Fruit fly (Drosophila melanogaster) whole organism, prepupa: ENCODE measurements around the gene CG14275.

Experiments used
- Blimp-1 ChIP-seq: fragments of 200-800 bp; sonication (Bioruptor generic); optimal IDR thresholded peaks from 3 replicates; lab custom pipeline; 2017; ENCODE audit warnings: missing biosample characterization, missing genetic modification characterization, mild to moderate bottlenecking, moderate library complexity, missing genetic modification reagents
- CG11294 ChIP-seq: fragments of 200-800 bp; sonication (Bioruptor generic); IDR thresholded peaks from 2 replicates; pipeline ENCODE4 v1.3.6; 2022; ENCODE audit warnings: missing biosample characterization, missing genetic modification characterization
- CG11762 ChIP-seq: fragments of 200-800 bp; sonication (Bioruptor generic); optimal IDR thresholded peaks from 3 replicates; lab custom pipeline; 2016; ENCODE audit warnings: missing biosample characterization, missing genetic modification characterization; ENCODE audit not compliant: insufficient read depth
- CG11902 ChIP-seq: fragments of 200-800 bp; sonication (Bioruptor generic); optimal IDR thresholded peaks from 3 replicates; lab custom pipeline; 2016; ENCODE audit warnings: missing biosample characterization, missing genetic modification characterization
- CG15336 ChIP-seq: fragments of 200-800 bp; sonication (Bioruptor generic); IDR thresholded peaks from 2 replicates; pipeline ENCODE4 v1.3.6; 2022; ENCODE audit warnings: missing biosample characterization, missing genetic modification characterization
- CG1621 ChIP-seq: fragments of 200-800 bp; sonication (Bioruptor generic); optimal IDR thresholded peaks from 3 replicates; lab custom pipeline; 2018; ENCODE audit warnings: missing biosample characterization, mild to moderate bottlenecking, missing genetic modification characterization
- CG3032 ChIP-seq: fragments of 200-800 bp; optimal IDR thresholded peaks from 2 replicates; lab custom pipeline; 2019; ENCODE audit warnings: missing biosample characterization, mild to moderate bottlenecking, missing genetic modification characterization, moderate library complexity
- CG31627 ChIP-seq: fragments of 200-800 bp; sonication (Bioruptor generic); optimal IDR thresholded peaks from 3 replicates; lab custom pipeline; 2016; ENCODE audit warnings: missing biosample characterization, missing genetic modification characterization
- CG32006 ChIP-seq: fragments of 200-800 bp; sonication (Bioruptor generic); optimal IDR thresholded peaks from 3 replicates; lab custom pipeline; 2017; ENCODE audit warnings: missing biosample characterization, mild to moderate bottlenecking, missing genetic modification characterization
- CG3919 ChIP-seq: fragments of 200-800 bp; sonication (Bioruptor generic); optimal IDR thresholded peaks from 3 replicates; lab custom pipeline; 2016; ENCODE audit warnings: missing biosample characterization, missing genetic modification characterization
- CG4318 ChIP-seq: fragments of 200-800 bp; sonication (Bioruptor generic); optimal IDR thresholded peaks from 3 replicates; lab custom pipeline; 2017; ENCODE audit warnings: missing biosample characterization, mild to moderate bottlenecking, missing genetic modification characterization
- CG6163 ChIP-seq: fragments of 200-800 bp; sonication (Bioruptor generic); IDR thresholded peaks from 3 replicates; pipeline ENCODE4 v1.3.6; 2022; ENCODE audit warnings: missing biosample characterization, missing genetic modification characterization
- CG6276 ChIP-seq: fragments of 200-800 bp; sonication (Bioruptor generic); optimal IDR thresholded peaks from 2 replicates; lab custom pipeline; 2017; ENCODE audit warnings: missing biosample characterization, mild to moderate bottlenecking, missing genetic modification characterization
- CG6792 ChIP-seq: fragments of 200-800 bp; sonication (Bioruptor generic); optimal IDR thresholded peaks from 3 replicates; lab custom pipeline; 2016; ENCODE audit warnings: missing biosample characterization, missing genetic modification characterization
- CG6808 ChIP-seq: fragments of 200-800 bp; sonication (Bioruptor generic); optimal IDR thresholded peaks from 3 replicates; lab custom pipeline; 2017; ENCODE audit warnings: missing biosample characterization, missing genetic modification characterization, mild to moderate bottlenecking, moderate library complexity, missing genetic modification reagents
- CG6854 ChIP-seq: fragments of 200-800 bp; sonication (Bioruptor generic); optimal IDR thresholded peaks from 2 replicates; lab custom pipeline; 2017; ENCODE audit warnings: missing biosample characterization, mild to moderate bottlenecking, missing genetic modification characterization
- CG7368 ChIP-seq: fragments of 200-800 bp; sonication (Bioruptor generic); optimal IDR thresholded peaks from 3 replicates; lab custom pipeline; 2016; ENCODE audit warnings: missing biosample characterization, missing genetic modification characterization
- CG8119 ChIP-seq: fragments of 200-800 bp; sonication (Bioruptor generic); IDR thresholded peaks from 3 replicates; pipeline ENCODE4 v1.3.6; 2022; ENCODE audit warnings: missing biosample characterization, missing genetic modification characterization
- CG8319 ChIP-seq: fragments of 200-800 bp; sonication (Bioruptor generic); optimal IDR thresholded peaks from 3 replicates; lab custom pipeline; 2016; ENCODE audit warnings: missing biosample characterization, missing genetic modification characterization
- CG9139 ChIP-seq: fragments of 200-800 bp; sonication (Bioruptor generic); optimal IDR thresholded peaks from 3 replicates; lab custom pipeline; 2017; ENCODE audit warnings: missing biosample characterization, mild to moderate bottlenecking, missing genetic modification characterization
- Eip75B ChIP-seq: fragments of 200-800 bp; sonication (Bioruptor generic); optimal IDR thresholded peaks from 3 replicates; lab custom pipeline; 2016; ENCODE audit warnings: missing biosample characterization, missing genetic modification characterization
- Eip78C ChIP-seq: fragments of 200-800 bp; sonication (Bioruptor generic); peaks from one replicate; lab custom pipeline; 2016; ENCODE audit warnings: missing biosample characterization, missing genetic modification characterization
- Eip93F ChIP-seq: fragments of 200-800 bp; sonication (Bioruptor generic); optimal IDR thresholded peaks from 2 replicates; lab custom pipeline; 2016; ENCODE audit warnings: missing biosample characterization, mild to moderate bottlenecking, missing genetic modification characterization
- Ets21C ChIP-seq: fragments of 200-800 bp; sonication (Bioruptor generic); optimal IDR thresholded peaks from 3 replicates; lab custom pipeline; 2016; ENCODE audit warnings: missing biosample characterization, missing genetic modification characterization
- Gug ChIP-seq: fragments of 200-800 bp; sonication (Bioruptor generic); IDR thresholded peaks from 2 replicates; pipeline ENCODE4 v1.3.6; 2022; ENCODE audit warnings: missing biosample characterization, missing genetic modification characterization
- Hr38 ChIP-seq: sonication (Bioruptor generic); optimal IDR thresholded peaks from 2 replicates; lab custom pipeline; 2016; ENCODE audit warnings: missing biosample characterization, missing genetic modification characterization
- Hr4 ChIP-seq: fragments of 200-800 bp; sonication (Bioruptor generic); optimal IDR thresholded peaks from 3 replicates; lab custom pipeline; 2016; ENCODE audit warnings: missing biosample characterization, missing genetic modification characterization
- Met ChIP-seq: fragments of 200-800 bp; sonication (Bioruptor generic); optimal IDR thresholded peaks from 3 replicates; lab custom pipeline; 2016; ENCODE audit warnings: missing biosample characterization, missing genetic modification characterization
- Sox102F ChIP-seq: fragments of 200-800 bp; sonication (Bioruptor generic); optimal IDR thresholded peaks from 2 replicates; lab custom pipeline; 2016; ENCODE audit warnings: missing biosample characterization, mild to moderate bottlenecking, missing genetic modification characterization
- Sox15 ChIP-seq: fragments of 200-800 bp; sonication (Bioruptor generic); optimal IDR thresholded peaks from 3 replicates; lab custom pipeline; 2016; ENCODE audit warnings: missing biosample characterization, missing genetic modification characterization
- acj6 ChIP-seq: fragments of 200-800 bp; sonication (Bioruptor generic); optimal IDR thresholded peaks from 3 replicates; lab custom pipeline; 2016; ENCODE audit warnings: missing biosample characterization, missing genetic modification characterization
- cyc ChIP-seq: fragments of 200-800 bp; sonication (Bioruptor generic); optimal IDR thresholded peaks from 3 replicates; lab custom pipeline; 2016; ENCODE audit warnings: missing biosample characterization, missing genetic modification characterization
- dac ChIP-seq: fragments of 200-800 bp; sonication (Bioruptor generic); optimal IDR thresholded peaks from 2 replicates; lab custom pipeline; 2017; ENCODE audit warnings: missing biosample characterization, mild to moderate bottlenecking, missing genetic modification characterization
- dsx ChIP-seq: fragments of 200-800 bp; optimal IDR thresholded peaks from 3 replicates; lab custom pipeline; 2019; ENCODE audit warnings: missing biosample characterization, mild to moderate bottlenecking, missing genetic modification characterization, moderate library complexity; ENCODE audit not compliant: poor library complexity, severe bottlenecking
- eg ChIP-seq: fragments of 200-800 bp; sonication (Bioruptor generic); IDR thresholded peaks from 3 replicates; pipeline ENCODE4 v1.3.6; 2022; ENCODE audit warnings: missing biosample characterization, missing genetic modification characterization
- fd85E ChIP-seq: fragments of 200-800 bp; sonication (Bioruptor generic); optimal IDR thresholded peaks from 3 replicates; lab custom pipeline; 2016; ENCODE audit warnings: missing biosample characterization, missing genetic modification characterization
- lz ChIP-seq: fragments of 200-800 bp; sonication (Bioruptor generic); optimal IDR thresholded peaks from 3 replicates; lab custom pipeline; 2016; ENCODE audit warnings: missing biosample characterization, missing genetic modification characterization
- net ChIP-seq: fragments of 200-800 bp; sonication (Bioruptor generic); optimal IDR thresholded peaks from 3 replicates; lab custom pipeline; 2016; ENCODE audit warnings: missing biosample characterization, missing genetic modification characterization
- pdm3 ChIP-seq: fragments of 200-800 bp; sonication (Bioruptor generic); optimal IDR thresholded peaks from 3 replicates; lab custom pipeline; 2016; ENCODE audit warnings: missing biosample characterization, missing genetic modification characterization
- salr ChIP-seq, 2 experiments: fragments of 200-800 bp; sonication (Bioruptor generic); optimal IDR thresholded peaks; 3 replicates each; lab custom pipeline; 2016 to 2018; ENCODE audit warnings: missing biosample characterization in 2 of 2, missing genetic modification characterization in 2 of 2, mild to moderate bottlenecking in 1 of 2
- spab ChIP-seq: fragments of 200-800 bp; sonication (Bioruptor generic); optimal IDR thresholded peaks from 2 replicates; lab custom pipeline; 2017; ENCODE audit warnings: missing biosample characterization, mild to moderate bottlenecking, missing genetic modification characterization, missing genetic modification reagents
- svp ChIP-seq: fragments of 200-800 bp; sonication (Bioruptor generic); peaks from one replicate; lab custom pipeline; 2016; ENCODE audit warnings: missing biosample characterization, missing genetic modification characterization
- topi ChIP-seq: fragments of 200-800 bp; sonication (Bioruptor generic); optimal IDR thresholded peaks from 3 replicates; lab custom pipeline; 2016; ENCODE audit warnings: missing biosample characterization, missing genetic modification characterization
- vri ChIP-seq: fragments of 200-800 bp; sonication (Bioruptor generic); optimal IDR thresholded peaks from 3 replicates; lab custom pipeline; 2016; ENCODE audit warnings: missing biosample characterization, mild to moderate bottlenecking, missing genetic modification characterization

Gene CG14275

DNA sequence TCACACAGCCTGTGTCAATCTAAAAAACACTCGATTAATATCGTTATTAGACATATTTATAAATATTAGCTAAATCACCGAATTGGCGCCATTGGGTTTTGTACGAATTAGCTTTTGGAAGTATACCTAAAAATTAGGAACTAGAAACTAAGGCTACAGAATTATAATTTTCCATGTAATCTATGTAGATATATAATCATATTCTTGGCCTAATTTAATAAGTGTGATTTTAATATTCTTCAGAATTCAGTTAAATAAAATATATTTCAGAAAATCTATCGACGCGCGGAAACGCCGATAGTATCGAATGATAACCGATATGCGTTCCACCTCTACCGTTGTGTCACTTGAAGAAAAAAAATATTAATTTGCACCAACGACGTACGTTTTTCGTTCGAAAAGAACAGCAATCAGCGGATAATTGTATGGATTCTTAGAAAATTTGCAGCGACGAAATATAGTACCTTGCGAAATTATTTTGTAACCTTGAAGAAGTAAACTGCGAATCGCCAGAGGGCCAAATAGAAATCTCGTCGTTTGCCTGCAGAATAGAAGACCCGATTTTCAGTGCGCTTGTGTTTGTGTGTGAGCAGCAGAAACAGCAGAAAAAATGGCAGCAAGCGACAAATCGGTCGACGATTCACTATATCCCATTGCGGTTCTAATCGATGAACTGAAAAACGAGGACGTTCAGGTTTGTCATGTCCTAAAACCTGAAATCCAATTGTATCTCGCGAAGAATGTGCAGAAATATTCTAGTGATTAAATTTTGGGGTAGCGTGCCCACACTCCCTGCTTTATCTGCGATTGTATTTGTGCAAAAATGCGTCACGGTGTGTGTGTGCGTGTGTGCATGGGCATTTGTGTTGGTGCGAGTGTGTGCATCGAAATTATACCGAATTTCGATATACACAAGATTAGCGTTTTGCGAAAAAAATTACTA lies 38.7 kb downstream of the CG14275 start, which contains the start of gene Pp2A-29B (continued):
- TF ChIP-seq CG6276 (GFP tag; lab: Kevin White, UChicago) (no peak), Ets21C (GFP tag; lab: Kevin White, UChicago) (peak; percentile 50), CG6163 (0 out of 3 replicates have a peak, but pooled peaks have one; percentile 6), dac (no peak), CG3032 (peak; percentile 12), Hr38 (GFP tag; lab: Kevin White, UChicago) (no peak), Met (GFP tag; lab: Kevin White, UChicago) (peak; percentile 40), acj6 (GFP tag; lab: Kevin White, UChicago) (peak; percentile 15), Hr4 (GFP tag; lab: Kevin White, UChicago) (peak; percentile 44), topi (GFP tag; lab: Kevin White, UChicago) (peak; percentile 39), CG9139 (no peak), svp (GFP tag; lab: Kevin White, UChicago) (peak; percentile 82), Sox102F (peak; percentile 42), CG32006 (no peak), Eip75B (peak; percentile 31), CG6854 (GFP tag; lab: Kevin White, UChicago) (no peak), CG11902 (GFP tag; lab: Kevin White, UChicago) (peak; percentile 38), CG4318 (no peak), salr (GFP tag; optimal IDR thresholded peaks at IDR 0.05; lab: Kevin White, UChicago) (no peak), fd85E (no peak), Eip78C (GFP tag; lab: Kevin White, UChicago) (peak; percentile 77), CG1621 (tag; lab: Kevin White, UChicago) (no peak), Gug (GFP tag; lab: Robert Waterston, UW) (no peak), dsx (GFP tag; lab: Kevin White, UChicago) (no peak), CG31627 (peak; percentile 42), pdm3 (GFP tag; lab: Kevin White, UChicago) (peak; percentile 46), vri (GFP tag; lab: Kevin White, UChicago) (peak; percentile 27), eg (no peak), CG3919 (GFP tag; lab: Kevin White, UChicago) (no peak), Sox15 (no peak), Blimp-1 (GFP tag; lab: Kevin White, UChicago) (no peak), CG7368 (GFP tag; lab: Kevin White, UChicago) (no peak), cyc (GFP tag; lab: Kevin White, UChicago) (peak; percentile 10), CG11762 (GFP tag; lab: Kevin White, UChicago) (no peak), lz (GFP tag; lab: Kevin White, UChicago) (peak; percentile 55), spab (no peak)

- TF ChIP-seq fd85E = no peak
- no peak for TF ChIP-seq CG6854 (GFP tag; lab: Kevin White, UChicago)
- TF ChIP-seq CG11902 (GFP tag; lab: Kevin White, UChicago) = no peak
- TF ChIP-seq CG3919 (GFP tag; lab: Kevin White, UChicago) = no peak
- no peak for TF ChIP-seq Ets21C (GFP tag; lab: Kevin White, UChicago)
- peak; percentile 9 for TF ChIP-seq Met (GFP tag; lab: Kevin White, UChicago)
- TF ChIP-seq CG7368 (GFP tag; lab: Kevin White, UChicago) = no peak
- no peak for TF ChIP-seq Hr4 (GFP tag; lab: Kevin White, UChicago)
- no peak; the same call in 2 of the 3 replicates for TF ChIP-seq CG8119 (GFP tag; lab: Robert Waterston, UW)
- no peak for TF ChIP-seq Sox15
- no peak for TF ChIP-seq CG6808
- no peak for TF ChIP-seq Hr38 (GFP tag; lab: Kevin White, UChicago)
- no peak for TF ChIP-seq Gug (GFP tag; lab: Robert Waterston, UW)
- no peak for TF ChIP-seq dsx (GFP tag; lab: Kevin White, UChicago)
- no peak for TF ChIP-seq CG9139
- TF ChIP-seq CG8319 (GFP tag; lab: Kevin White, UChicago) = no peak
- TF ChIP-seq CG11294 = no peak
- TF ChIP-seq CG6792 = peak; percentile 13
- TF ChIP-seq CG32006 = no peak
- no peak for TF ChIP-seq Eip93F (GFP tag; lab: Kevin White, UChicago)
- peak; percentile 16 for TF ChIP-seq CG6276 (GFP tag; lab: Kevin White, UChicago)
- TF ChIP-seq CG6163 = peak; percentile 47; the same call in 1 of the 3 replicates
- TF ChIP-seq net (GFP tag; lab: Kevin White, UChicago) = no peak
- TF ChIP-seq CG11762 (GFP tag; lab: Kevin White, UChicago) = no peak
- peak; percentile 43; the same call in 1 of the 2 replicates for TF ChIP-seq CG15336
- no peak for TF ChIP-seq salr (GFP tag; optimal IDR thresholded peaks at IDR 0.05; lab: Kevin White, UChicago)
- no peak for TF ChIP-seq Eip75B
These were observed 43.4 kb downstream of the CG14275 start, which contains the start of gene CG17292 for dm6 chr2L:8370364-8371326. Gene CG17292 (plus strand): TSS chr2L:8370454.
